Fruit fly (Drosophila melanogaster) whole organism, embryonic: Measurements from ENCODE around the gene g.

Source experiments
- Ada2b ChIP-seq: fragments of 200-800 bp; sonication (Bioruptor generic); IDR thresholded peaks from 2 replicates; pipeline ENCODE4 v1.3.6; 2022; ENCODE audit warnings: missing biosample characterization, missing genetic modification characterization
- Antp ChIP-seq: fragments of 200-800 bp; sonication (Bioruptor generic); optimal IDR thresholded peaks from 3 replicates; lab custom pipeline; 2016; ENCODE audit warnings: missing biosample characterization, missing genetic modification characterization
- CG11247 ChIP-seq: fragments of 200-800 bp; sonication (Bioruptor generic); IDR thresholded peaks from 2 replicates; pipeline ENCODE4 v1.3.6; 2022; ENCODE audit warnings: missing biosample characterization, missing genetic modification characterization
- CG11398 ChIP-seq: fragments of 200-800 bp; sonication (Bioruptor generic); optimal IDR thresholded peaks from 2 replicates; lab custom pipeline; 2016; ENCODE audit warnings: missing biosample characterization, missing genetic modification characterization
- CG11560 ChIP-seq: fragments of 200-800 bp; sonication (Bioruptor generic); IDR thresholded peaks from 3 replicates; pipeline ENCODE4 v1.3.6; 2022; ENCODE audit warnings: missing biosample characterization, missing genetic modification characterization
- CG13624 ChIP-seq: fragments of 200-800 bp; sonication (Bioruptor generic); optimal IDR thresholded peaks from 2 replicates; lab custom pipeline; 2016; ENCODE audit warnings: missing biosample characterization, missing genetic modification characterization
- CG13775 ChIP-seq: fragments of 200-800 bp; sonication (Bioruptor generic); optimal IDR thresholded peaks from 3 replicates; lab custom pipeline; 2017; ENCODE audit warnings: missing biosample characterization, mild to moderate bottlenecking, missing genetic modification characterization
- CG13894 ChIP-seq: fragments of 200-800 bp; sonication (Bioruptor generic); optimal IDR thresholded peaks from 3 replicates; lab custom pipeline; 2018; ENCODE audit warnings: missing biosample characterization, mild to moderate bottlenecking, missing genetic modification characterization, moderate library complexity
- CG14050 ChIP-seq: fragments of 200-800 bp; sonication (Bioruptor generic); IDR thresholded peaks from 3 replicates; pipeline ENCODE4 v1.3.6; 2022; ENCODE audit warnings: missing biosample characterization, missing genetic modification characterization
- CG14441 ChIP-seq: fragments of 200-800 bp; sonication (Bioruptor generic); IDR thresholded peaks from 2 replicates; pipeline ENCODE4 v1.3.6; 2022; ENCODE audit warnings: missing biosample characterization, missing genetic modification characterization
- CG16813 ChIP-seq: fragments of 200-800 bp; sonication (Bioruptor generic); IDR thresholded peaks from 3 replicates; pipeline ENCODE4 v1.3.6; 2022; ENCODE audit warnings: missing biosample characterization, missing genetic modification characterization; ENCODE audit not compliant: partially characterized antibody
- CG17186 ChIP-seq: fragments of 200-800 bp; sonication (Bioruptor generic); optimal IDR thresholded peaks from 3 replicates; lab custom pipeline; 2017; ENCODE audit warnings: missing biosample characterization, missing genetic modification reagents, missing genetic modification characterization
- CG17328 ChIP-seq: fragments of 200-800 bp; sonication (Bioruptor generic); IDR thresholded peaks from 2 replicates; pipeline ENCODE4 v1.3.6; 2022; ENCODE audit warnings: missing biosample characterization, missing genetic modification characterization
- CG17568 ChIP-seq: fragments of 200-800 bp; sonication (Bioruptor generic); optimal IDR thresholded peaks from 2 replicates; lab custom pipeline; 2018; ENCODE audit warnings: missing biosample characterization, mild to moderate bottlenecking, missing genetic modification characterization, moderate library complexity
- CG1792 ChIP-seq: fragments of 200-800 bp; sonication (Bioruptor generic); optimal IDR thresholded peaks from 2 replicates; lab custom pipeline; 2016; ENCODE audit warnings: missing biosample characterization, missing genetic modification characterization
- CG33557 ChIP-seq: fragments of 200-800 bp; sonication (Bioruptor generic); optimal IDR thresholded peaks from 2 replicates; lab custom pipeline; 2019; ENCODE audit warnings: missing biosample characterization, mild to moderate bottlenecking, missing genetic modification characterization, moderate library complexity
- CG4328 ChIP-seq: fragments of 200-800 bp; sonication (Bioruptor generic); optimal IDR thresholded peaks from 3 replicates; lab custom pipeline; 2017; ENCODE audit warnings: missing biosample characterization, missing genetic modification reagents, missing genetic modification characterization
- CG5953 ChIP-seq: fragments of 200-800 bp; sonication (Bioruptor generic); IDR thresholded peaks from 2 replicates; pipeline ENCODE4 v1.3.6; 2022; ENCODE audit warnings: missing biosample characterization, missing genetic modification characterization
- CG7556 ChIP-seq: fragments of 200-800 bp; sonication (Bioruptor generic); optimal IDR thresholded peaks from 2 replicates; lab custom pipeline; 2017; ENCODE audit warnings: missing biosample characterization, mild to moderate bottlenecking, missing genetic modification characterization
- CG7786 ChIP-seq: fragments of 200-800 bp; sonication (Bioruptor generic); optimal IDR thresholded peaks from 2 replicates; lab custom pipeline; 2016; ENCODE audit warnings: missing biosample characterization, missing genetic modification characterization
- CG7963 ChIP-seq: fragments of 200-800 bp; sonication (Bioruptor generic); IDR thresholded peaks from 3 replicates; pipeline ENCODE4 v1.3.6; 2022; ENCODE audit warnings: missing biosample characterization, missing genetic modification characterization; ENCODE audit not compliant: partially characterized antibody
- CG7987 ChIP-seq: fragments of 200-800 bp; sonication (Bioruptor generic); optimal IDR thresholded peaks from 2 replicates; lab custom pipeline; 2018; ENCODE audit warnings: missing biosample characterization, mild to moderate bottlenecking, missing genetic modification characterization, moderate library complexity
- Deaf1 ChIP-seq: fragments of 200-800 bp; optimal IDR thresholded peaks from 3 replicates; lab custom pipeline; 2019; ENCODE audit warnings: missing biosample characterization, mild to moderate bottlenecking, missing genetic modification characterization, moderate library complexity
- Dp ChIP-seq: fragments of 200-800 bp; sonication (Bioruptor generic); optimal IDR thresholded peaks from 2 replicates; lab custom pipeline; 2018; ENCODE audit warnings: missing biosample characterization, mild to moderate bottlenecking, missing genetic modification characterization, moderate library complexity
- ERR ChIP-seq: fragments of 200-800 bp; sonication (Bioruptor generic); optimal IDR thresholded peaks from 2 replicates; lab custom pipeline; 2016; ENCODE audit warnings: missing biosample characterization, missing genetic modification characterization
- H15 ChIP-seq: fragments of 200-800 bp; sonication (Bioruptor generic); IDR thresholded peaks from 3 replicates; pipeline ENCODE4 v1.3.6; 2022; ENCODE audit warnings: missing biosample characterization, missing genetic modification characterization
- HLH4C ChIP-seq: fragments of 200-800 bp; sonication (Bioruptor generic); IDR thresholded peaks from 3 replicates; pipeline ENCODE4 v1.3.6; 2022; ENCODE audit warnings: missing biosample characterization, missing genetic modification characterization; ENCODE audit not compliant: partially characterized antibody
- HmgZ ChIP-seq: fragments of 200-800 bp; sonication (Bioruptor generic); optimal IDR thresholded peaks from 2 replicates; lab custom pipeline; 2018; ENCODE audit warnings: missing biosample characterization, mild to moderate bottlenecking, missing genetic modification characterization
- Hr78 ChIP-seq, 2 experiments: fragments of 200-800 bp in 1 of 2; fragments of >200 bp in 1 of 2; sonication (Bioruptor generic) in 1 of 2; optimal IDR thresholded peaks; 2 replicates each; lab custom pipeline; 2017 to 2019; ENCODE audit warnings: missing biosample characterization in 2 of 2, missing genetic modification characterization in 2 of 2, mild to moderate bottlenecking in 1 of 2, moderate library complexity in 1 of 2
- MTF-1 ChIP-seq: fragments of 200-800 bp; sonication (Bioruptor generic); optimal IDR thresholded peaks from 2 replicates; lab custom pipeline; 2018; ENCODE audit warnings: missing biosample characterization, mild to moderate bottlenecking, missing genetic modification characterization, borderline replicate concordance
- Mad ChIP-seq: fragments of 200-800 bp; sonication (Bioruptor generic); optimal IDR thresholded peaks from 2 replicates; lab custom pipeline; 2016; ENCODE audit warnings: missing biosample characterization, missing genetic modification characterization
- ato ChIP-seq: fragments of 200-800 bp; sonication (Bioruptor generic); IDR thresholded peaks from 2 replicates; pipeline ENCODE4 v1.3.6; 2022; ENCODE audit warnings: missing biosample characterization, missing genetic modification characterization; ENCODE audit not compliant: partially characterized antibody
- chn ChIP-seq: fragments of 200-800 bp; sonication (Bioruptor generic); optimal IDR thresholded peaks from 2 replicates; lab custom pipeline; 2016; ENCODE audit warnings: missing biosample characterization, missing genetic modification characterization
- dm ChIP-seq: fragments of 200-800 bp; sonication (Bioruptor generic); optimal IDR thresholded peaks from 3 replicates; lab custom pipeline; 2016; ENCODE audit warnings: missing biosample characterization, missing genetic modification characterization
- dysf ChIP-seq: fragments of 200-800 bp; sonication (Bioruptor generic); IDR thresholded peaks from 3 replicates; pipeline ENCODE4 v1.3.6; 2022; ENCODE audit warnings: missing biosample characterization, missing genetic modification characterization
- ewg ChIP-seq: fragments of 200-800 bp; sonication (Bioruptor generic); optimal IDR thresholded peaks from 3 replicates; lab custom pipeline; 2017; ENCODE audit warnings: mild to moderate bottlenecking, missing biosample characterization, missing genetic modification reagents, missing genetic modification characterization
- ftz-f1 ChIP-seq: fragments of 200-800 bp; sonication (Bioruptor generic); optimal IDR thresholded peaks from 2 replicates; lab custom pipeline; 2016; ENCODE audit warnings: missing biosample characterization, missing genetic modification characterization
- gfzf ChIP-seq: fragments of 200-800 bp; sonication (Bioruptor generic); optimal IDR thresholded peaks from 2 replicates; lab custom pipeline; 2016; ENCODE audit warnings: missing biosample characterization, mild to moderate bottlenecking, missing genetic modification characterization, moderate library complexity
- gsb ChIP-seq: fragments of 200-800 bp; sonication (Bioruptor generic); IDR thresholded peaks from 2 replicates; pipeline ENCODE4 v1.3.6; 2022; ENCODE audit warnings: missing biosample characterization, missing genetic modification characterization
- gsb-n ChIP-seq: fragments of 200-800 bp; sonication (Bioruptor generic); optimal IDR thresholded peaks from 3 replicates; lab custom pipeline; 2018; ENCODE audit warnings: missing biosample characterization, mild to moderate bottlenecking, missing genetic modification characterization
- ind ChIP-seq: fragments of 200-800 bp; sonication (Bioruptor generic); optimal IDR thresholded peaks from 3 replicates; lab custom pipeline; 2016; ENCODE audit warnings: missing biosample characterization, missing genetic modification characterization
- insv ChIP-seq, 2 experiments: fragments of 200-800 bp; sonication (Bioruptor generic); optimal IDR thresholded peaks; 3 replicates each; lab custom pipeline; 2016 to 2018; ENCODE audit warnings: missing biosample characterization in 2 of 2, missing genetic modification characterization in 2 of 2
- knrl ChIP-seq: fragments of 200-800 bp; sonication (Bioruptor generic); IDR thresholded peaks from 3 replicates; pipeline ENCODE4 v1.3.6; 2022; ENCODE audit warnings: missing biosample characterization, missing genetic modification characterization; ENCODE audit not compliant: partially characterized antibody
- pan ChIP-seq, 4 experiments: fragments of >200 bp in 3 of 4; fragments of 200-800 bp in 1 of 4; sonication (Bioruptor generic) in 1 of 4; optimal IDR thresholded peaks in 3 of 4; IDR thresholded peaks in 1 of 4; 2 replicates each; pipeline versions ENCODE4 v1.3.6 to Lab custom; 2017 to 2022; ENCODE audit warnings: missing biosample characterization in 2 of 4, missing genetic modification characterization in 2 of 4, mixed read lengths in 1 of 4
- pfk ChIP-seq: fragments of 200-800 bp; sonication (Bioruptor generic); optimal IDR thresholded peaks from 2 replicates; lab custom pipeline; 2018; ENCODE audit warnings: missing biosample characterization, mild to moderate bottlenecking, missing genetic modification characterization, moderate library complexity
- pho ChIP-seq: fragments of 200-800 bp; sonication (Bioruptor generic); optimal IDR thresholded peaks from 2 replicates; lab custom pipeline; 2016; ENCODE audit warnings: missing biosample characterization, missing genetic modification characterization
- salm ChIP-seq: fragments of 200-800 bp; sonication (Bioruptor generic); optimal IDR thresholded peaks from 2 replicates; lab custom pipeline; 2018; ENCODE audit warnings: missing biosample characterization, mild to moderate bottlenecking, missing genetic modification characterization
- sug ChIP-seq: fragments of 200-800 bp; optimal IDR thresholded peaks from 2 replicates; lab custom pipeline; 2019; ENCODE audit warnings: missing biosample characterization, mild to moderate bottlenecking, missing genetic modification characterization, moderate library complexity
- trem ChIP-seq: fragments of 200-800 bp; optimal IDR thresholded peaks from 3 replicates; lab custom pipeline; 2019; ENCODE audit warnings: missing biosample characterization, mild to moderate bottlenecking, missing genetic modification characterization, moderate library complexity
- vfl ChIP-seq: fragments of 200-800 bp; sonication (Bioruptor generic); optimal IDR thresholded peaks from 2 replicates; lab custom pipeline; 2016; ENCODE audit warnings: missing biosample characterization, missing genetic modification characterization
- wdn ChIP-seq: fragments of 200-800 bp; sonication (Bioruptor generic); IDR thresholded peaks from 2 replicates; pipeline ENCODE4 v1.3.6; 2022; ENCODE audit warnings: missing biosample characterization, missing genetic modification characterization

The g gene

DNA sequence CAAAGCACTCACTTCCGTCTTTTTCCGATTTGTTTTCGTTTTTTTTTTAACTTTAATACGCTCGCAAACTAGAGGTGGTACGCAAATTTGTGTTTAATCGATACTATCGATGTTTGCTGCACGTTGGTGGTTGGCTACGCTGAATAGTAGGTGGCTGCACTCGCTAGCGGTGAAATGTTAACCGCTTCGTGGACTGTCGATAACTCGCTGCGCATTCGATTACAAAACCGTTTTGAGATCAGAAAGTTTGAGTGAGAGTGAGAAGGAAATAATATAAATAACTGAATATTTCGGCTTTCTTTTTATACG is at the start of gene g (continued):
- TF ChIP-seq CG11560 (tag; lab: Robert Waterston, UW) (peak; percentile 94), pan (optimal IDR thresholded peaks at IDR 0.05; lab: Kevin White, UChicago) (no peak), pan (GFP tag; optimal IDR thresholded peaks at IDR 0.05 in 1 of 2, IDR thresholded peaks at IDR 0.05 in 1 of 2) (no peak), CG33557 (GFP tag; lab: Kevin White, UChicago) (no peak), gsb (no peak), CG4328 (GFP tag; lab: Kevin White, UChicago) (no peak), CG7786 (no peak), Dp (GFP tag; lab: Kevin White, UChicago) (peak; percentile 64), gfzf (GFP tag; lab: Kevin White, UChicago) (peak; percentile 48), CG17568 (no peak), dysf (GFP tag; lab: Robert Waterston, UW) (no peak), ato (GFP tag; lab: Robert Waterston, UW) (peak; percentile 86), CG5953 (GFP tag; lab: Robert Waterston, UW) (no peak), CG11398 (GFP tag; lab: Kevin White, UChicago) (no peak), knrl (GFP tag; lab: Robert Waterston, UW) (peak; percentile 85), HLH4C (GFP tag; lab: Robert Waterston, UW) (peak; percentile 84), CG16813 (GFP tag; lab: Robert Waterston, UW) (peak; percentile 89), MTF-1 (GFP tag; lab: Kevin White, UChicago) (no peak), CG14050 (no peak), salm (no peak), gsb-n (tag; lab: Kevin White, UChicago) (no peak), CG13775 (GFP tag; lab: Kevin White, UChicago) (no peak), CG13894 (no peak), ind (GFP tag; lab: Kevin White, UChicago) (no peak), sug (tag; lab: Kevin White, UChicago) (no peak), CG7987 (GFP tag; lab: Kevin White, UChicago) (no peak), ERR (GFP tag; lab: Kevin White, UChicago) (peak; percentile 8), CG7963 (GFP tag; lab: Robert Waterston, UW) (peak; percentile 80), HmgZ (tag; lab: Kevin White, UChicago) (peak; percentile 53), Mad (GFP tag; lab: Kevin White, UChicago) (peak; percentile 1), Ada2b (GFP tag; lab: Robert Waterston, UW) (no peak), chn (GFP tag; lab: Kevin White, UChicago) (no peak), CG17328 (no peak), CG1792 (no peak), pho (no peak), vfl (GFP tag; lab: Kevin White, UChicago) (no peak), Deaf1 (no peak), ewg (no peak), wdn (GFP tag; lab: Robert Waterston, UW) (no peak), CG13624 (GFP tag; lab: Kevin White, UChicago) (no peak), CG17186 (GFP tag; lab: Kevin White, UChicago) (peak; percentile 38), trem (no peak), H15 (GFP tag; lab: Robert Waterston, UW) (no peak), CG7556 (GFP tag; lab: Kevin White, UChicago) (no peak), CG14441 (no peak), insv (GFP tag; optimal IDR thresholded peaks at IDR 0.05; lab: Kevin White, UChicago) (no peak), CG11247 (GFP tag; lab: Robert Waterston, UW) (no peak), pfk (GFP tag; lab: Kevin White, UChicago) (no peak), Antp (GFP tag; lab: Kevin White, UChicago) (no peak), dm (GFP tag; lab: Kevin White, UChicago) (peak; percentile 37), Hr78 (GFP tag; optimal IDR thresholded peaks at IDR 0.05; lab: Kevin White, UChicago) (no peak), ftz-f1 (GFP tag; lab: Kevin White, UChicago) (no peak)
